Worm (Caenorhabditis elegans) whole organism, late embryonic: ENCODE data around the gene R144.12.

Source experiments
- C08G9.2 ChIP-seq: sonication (generic microtip); optimal IDR thresholded peaks from 2 replicates; lab custom pipeline; 2016; ENCODE audit warnings: mild to moderate bottlenecking, missing genetic modification characterization, moderate library complexity, missing compliant biosample characterization
- C38D4.7 ChIP-seq: fragments of 200-800 bp; sonication (Bioruptor generic); optimal IDR thresholded peaks from 2 replicates; lab custom pipeline; 2018; ENCODE audit warnings: mild to moderate bottlenecking, missing genetic modification characterization, moderate library complexity, missing compliant biosample characterization
- F13H6.1 ChIP-seq: sonication (generic microtip); optimal IDR thresholded peaks from 2 replicates; lab custom pipeline; 2016; ENCODE audit warnings: missing genetic modification characterization, missing compliant biosample characterization
- K09A11.1 ChIP-seq: sonication (generic microtip); optimal IDR thresholded peaks from 2 replicates; lab custom pipeline; 2017; ENCODE audit warnings: antibody characterized with exemption, mild to moderate bottlenecking, missing genetic modification characterization, missing compliant biosample characterization; ENCODE audit not compliant: insufficient read depth
- T23F11.4 ChIP-seq: fragments of 200-800 bp; sonication (Bioruptor generic); optimal IDR thresholded peaks from 2 replicates; lab custom pipeline; 2018; ENCODE audit warnings: mild to moderate bottlenecking, missing genetic modification characterization, missing compliant biosample characterization
- Y22D7AL.16 ChIP-seq: sonication (generic microtip); optimal IDR thresholded peaks from 2 replicates; lab custom pipeline; 2016; ENCODE audit warnings: missing genetic modification characterization, missing compliant biosample characterization
- ahr-1 ChIP-seq: sonication (generic microtip); optimal IDR thresholded peaks from 2 replicates; lab custom pipeline; 2016; ENCODE audit warnings: missing genetic modification characterization, missing compliant biosample characterization
- ama-1 ChIP-seq: fragments of 150-350 bp; optimal IDR thresholded peaks from 2 replicates; lab custom pipeline; 2014
- ceh-14 ChIP-seq: sonication (generic microtip); optimal IDR thresholded peaks from 2 replicates; lab custom pipeline; 2016; ENCODE audit warnings: missing genotype, missing genetic modification characterization, missing compliant biosample characterization
- ceh-18 ChIP-seq: sonication (generic microtip); optimal IDR thresholded peaks from 2 replicates; lab custom pipeline; 2016; ENCODE audit warnings: missing genetic modification characterization, missing compliant biosample characterization
- ceh-19 ChIP-seq: fragments of 200-800 bp; sonication (Bioruptor generic); optimal IDR thresholded peaks from 2 replicates; lab custom pipeline; 2018; ENCODE audit warnings: mild to moderate bottlenecking, missing genetic modification characterization, missing compliant biosample characterization
- ceh-2 ChIP-seq: sonication (generic microtip); optimal IDR thresholded peaks from 2 replicates; lab custom pipeline; 2016; ENCODE audit warnings: missing genotype, missing genetic modification characterization, missing compliant biosample characterization
- ceh-22 ChIP-seq: sonication (generic microtip); optimal IDR thresholded peaks from 2 replicates; lab custom pipeline; 2017; ENCODE audit warnings: missing biosample characterization, missing genetic modification characterization
- ceh-24 ChIP-seq: sonication (generic microtip); optimal IDR thresholded peaks from 2 replicates; lab custom pipeline; 2016; ENCODE audit warnings: mild to moderate bottlenecking, missing genetic modification characterization, missing compliant biosample characterization
- ceh-30 ChIP-seq: fragments of 150-350 bp; optimal IDR thresholded peaks from 2 replicates; lab custom pipeline; 2014; ENCODE audit warnings: missing biosample characterization, missing genetic modification characterization
- ceh-31 ChIP-seq: sonication (generic microtip); optimal IDR thresholded peaks from 2 replicates; lab custom pipeline; 2016; ENCODE audit warnings: missing genetic modification characterization, missing compliant biosample characterization
- ceh-45 ChIP-seq: fragments of 200-800 bp; sonication (Bioruptor generic); IDR thresholded peaks from 2 replicates; pipeline ENCODE4 v1.3.6; 2022; ENCODE audit warnings: missing genetic modification reagents, missing genetic modification characterization, missing compliant biosample characterization
- ceh-48 ChIP-seq: sonication (generic microtip); optimal IDR thresholded peaks from 2 replicates; lab custom pipeline; 2016; ENCODE audit warnings: missing genetic modification characterization, inconsistent platforms, missing compliant biosample characterization
- ceh-6 ChIP-seq: fragments of 200-800 bp; sonication (Bioruptor generic); optimal IDR thresholded peaks from 2 replicates; lab custom pipeline; 2018; ENCODE audit warnings: mild to moderate bottlenecking, missing genetic modification characterization, missing compliant biosample characterization
- dmd-4 ChIP-seq: sonication (generic microtip); optimal IDR thresholded peaks from 2 replicates; lab custom pipeline; 2016; ENCODE audit warnings: borderline replicate concordance, missing genetic modification characterization, missing compliant biosample characterization
- dve-1 ChIP-seq: sonication (generic microtip); optimal IDR thresholded peaks from 2 replicates; lab custom pipeline; 2017; ENCODE audit warnings: antibody characterized with exemption, mild to moderate bottlenecking, missing genetic modification characterization, missing compliant biosample characterization
- elt-4 ChIP-seq: sonication (generic microtip); optimal IDR thresholded peaks from 2 replicates; lab custom pipeline; 2016; ENCODE audit warnings: missing genetic modification characterization, missing compliant biosample characterization
- ets-4 ChIP-seq: sonication (generic microtip); optimal IDR thresholded peaks from 2 replicates; lab custom pipeline; 2016; ENCODE audit warnings: missing genetic modification characterization, missing compliant biosample characterization
- eyg-1 ChIP-seq: sonication (generic microtip); optimal IDR thresholded peaks from 2 replicates; lab custom pipeline; 2016; ENCODE audit warnings: missing genotype, missing genetic modification characterization, missing compliant biosample characterization
- fax-1 ChIP-seq: sonication (generic microtip); optimal IDR thresholded peaks from 2 replicates; lab custom pipeline; 2016; ENCODE audit warnings: missing genotype, missing genetic modification characterization, missing compliant biosample characterization
- fkh-10 ChIP-seq: fragments of 150-350 bp; optimal IDR thresholded peaks from 2 replicates; lab custom pipeline; 2014; ENCODE audit warnings: missing biosample characterization, missing genetic modification reagents, missing genetic modification characterization
- fkh-6 ChIP-seq: sonication (generic microtip); optimal IDR thresholded peaks from 2 replicates; lab custom pipeline; 2016; ENCODE audit warnings: missing genetic modification characterization, missing compliant biosample characterization
- gmeb-2 ChIP-seq: sonication (generic microtip); optimal IDR thresholded peaks from 2 replicates; lab custom pipeline; 2016; ENCODE audit warnings: missing genetic modification characterization, inconsistent platforms, missing compliant biosample characterization
- hlh-15 ChIP-seq: sonication (generic microtip); optimal IDR thresholded peaks from 2 replicates; lab custom pipeline; 2016; ENCODE audit warnings: missing genetic modification characterization, missing compliant biosample characterization
- hlh-6 ChIP-seq: sonication (generic microtip); optimal IDR thresholded peaks from 2 replicates; lab custom pipeline; 2016; ENCODE audit warnings: missing genotype, missing genetic modification characterization, missing compliant biosample characterization
- hlh-8 ChIP-seq: sonication (generic microtip); optimal IDR thresholded peaks from 2 replicates; lab custom pipeline; 2016; ENCODE audit warnings: missing genotype, missing genetic modification characterization, missing compliant biosample characterization
- lim-6 ChIP-seq: sonication (generic microtip); optimal IDR thresholded peaks from 2 replicates; lab custom pipeline; 2016; ENCODE audit warnings: missing genetic modification characterization, missing compliant biosample characterization
- lin-11 ChIP-seq: fragments of 200-800 bp; sonication (Bioruptor generic); optimal IDR thresholded peaks from 2 replicates; lab custom pipeline; 2018; ENCODE audit warnings: mild to moderate bottlenecking, missing genetic modification characterization, missing compliant biosample characterization
- madf-2 ChIP-seq: sonication (generic microtip); optimal IDR thresholded peaks from 2 replicates; lab custom pipeline; 2017; ENCODE audit warnings: missing genetic modification characterization, missing compliant biosample characterization
- mec-3 ChIP-seq: sonication (generic microtip); optimal IDR thresholded peaks from 2 replicates; lab custom pipeline; 2016; ENCODE audit warnings: borderline replicate concordance, missing genetic modification characterization, missing compliant biosample characterization
- nfya-1 ChIP-seq: sonication (generic microtip); optimal IDR thresholded peaks from 2 replicates; lab custom pipeline; 2017; ENCODE audit warnings: missing genetic modification characterization, mild to moderate bottlenecking, missing compliant biosample characterization, antibody characterized with exemption, moderate library complexity
- nhr-11 ChIP-seq: fragments of 150-350 bp; optimal IDR thresholded peaks from 2 replicates; lab custom pipeline; 2014; ENCODE audit warnings: missing biosample characterization, missing genetic modification characterization
- nhr-232 ChIP-seq: sonication (generic microtip); optimal IDR thresholded peaks from 2 replicates; lab custom pipeline; 2016; ENCODE audit warnings: missing genetic modification characterization, missing compliant biosample characterization
- pag-3 ChIP-seq: sonication (generic microtip); optimal IDR thresholded peaks from 2 replicates; lab custom pipeline; 2016; ENCODE audit warnings: missing compliant biosample characterization, missing genetic modification characterization, borderline replicate concordance
- pat-9 ChIP-seq: fragments of 200-800 bp; sonication (Bioruptor generic); optimal IDR thresholded peaks from 2 replicates; lab custom pipeline; 2018; ENCODE audit warnings: mild to moderate bottlenecking, missing genetic modification characterization, moderate library complexity, missing compliant biosample characterization
- pax-1 ChIP-seq: fragments of 150-350 bp; optimal IDR thresholded peaks from 2 replicates; lab custom pipeline; 2014; ENCODE audit warnings: missing biosample characterization, missing genetic modification characterization
- pha-2 ChIP-seq: sonication (generic microtip); optimal IDR thresholded peaks from 2 replicates; lab custom pipeline; 2017; ENCODE audit warnings: mild to moderate bottlenecking, missing genetic modification characterization, missing compliant biosample characterization
- pha-4 ChIP-seq: fragments of 150-350 bp; optimal IDR thresholded peaks from 2 replicates; lab custom pipeline; 2018; ENCODE audit warnings: missing biosample characterization, missing genetic modification reagents, missing genetic modification characterization
- pqm-1 ChIP-seq: sonication (generic microtip); optimal IDR thresholded peaks from 2 replicates; lab custom pipeline; 2016; ENCODE audit warnings: missing genetic modification characterization, missing compliant biosample characterization
- pros-1 ChIP-seq: fragments of 150-350 bp; optimal IDR thresholded peaks from 2 replicates; lab custom pipeline; 2014; ENCODE audit warnings: missing biosample characterization, missing genetic modification reagents, missing genetic modification characterization
- rnt-1 ChIP-seq: sonication (generic microtip); optimal IDR thresholded peaks from 2 replicates; lab custom pipeline; 2016; ENCODE audit warnings: missing genetic modification characterization, missing compliant biosample characterization
- sdc-2 ChIP-seq: sonication (generic microtip); optimal IDR thresholded peaks from 2 replicates; lab custom pipeline; 2016; ENCODE audit warnings: missing genotype, missing genetic modification characterization, missing compliant biosample characterization
- sox-4 ChIP-seq: sonication (generic microtip); optimal IDR thresholded peaks from 2 replicates; lab custom pipeline; 2017; ENCODE audit warnings: mild to moderate bottlenecking, missing genetic modification characterization, inconsistent platforms, missing compliant biosample characterization
- ttx-3 ChIP-seq: sonication (generic microtip); optimal IDR thresholded peaks from 2 replicates; lab custom pipeline; 2016; ENCODE audit warnings: missing genetic modification reagents, missing genetic modification characterization, missing compliant biosample characterization
- unc-42 ChIP-seq: sonication (generic microtip); optimal IDR thresholded peaks from 2 replicates; lab custom pipeline; 2016; ENCODE audit warnings: missing genotype, missing genetic modification characterization, missing compliant biosample characterization
- unc-55 ChIP-seq: sonication (generic microtip); optimal IDR thresholded peaks from 2 replicates; lab custom pipeline; 2017; ENCODE audit warnings: missing biosample characterization, missing genetic modification reagents, missing genetic modification characterization
- unc-86 ChIP-seq: sonication (generic microtip); optimal IDR thresholded peaks from 2 replicates; lab custom pipeline; 2016; ENCODE audit warnings: missing genetic modification characterization, missing compliant biosample characterization
- zip-5 ChIP-seq: sonication (generic microtip); optimal IDR thresholded peaks from 2 replicates; lab custom pipeline; 2016; ENCODE audit warnings: missing genetic modification characterization, missing compliant biosample characterization
- ztf-16 ChIP-seq: sonication (generic microtip); optimal IDR thresholded peaks from 2 replicates; lab custom pipeline; 2017; ENCODE audit warnings: missing genetic modification characterization, missing compliant biosample characterization

Gene R144.12

DNA sequence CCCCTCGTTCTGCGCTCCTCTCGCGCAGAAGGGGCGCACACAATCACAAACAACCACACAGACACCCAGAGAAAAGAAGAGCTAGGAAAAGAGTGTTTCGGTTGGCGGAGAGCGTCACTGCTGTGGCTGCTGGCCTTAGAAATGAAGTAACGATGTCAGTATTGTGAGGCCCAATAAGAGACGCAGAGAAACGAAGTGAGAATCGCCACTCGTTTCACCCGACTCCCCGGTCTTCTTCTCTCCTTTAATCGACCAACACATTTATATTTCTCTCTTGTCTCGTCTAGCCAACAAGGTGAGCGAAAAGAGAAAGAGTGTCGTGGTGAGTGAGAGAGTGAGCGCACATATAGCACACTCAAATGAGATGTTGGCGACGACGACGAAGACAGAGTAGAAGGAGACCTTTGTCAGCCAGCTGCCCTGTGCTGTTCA is 7.2 kb upstream of the R144.12 start:
- TF ChIP-seq ceh-22 (no peak), ahr-1 (no peak), pros-1 (tag; lab: Kevin White, UChicago) (peak; percentile 84), F13H6.1 (tag; lab: Kevin White, UChicago) (peak; percentile 86), C08G9.2 (tag; lab: Kevin White, UChicago) (peak; percentile 48), fax-1 (tag; lab: Kevin White, UChicago) (peak; percentile 39), nhr-11 (tag; lab: Kevin White, UChicago) (no peak), unc-86 (no peak), pat-9 (tag; lab: Kevin White, UChicago) (no peak), hlh-8 (peak; percentile 65), elt-4 (tag; lab: Kevin White, UChicago) (no peak), ceh-19 (GFP tag; lab: Kevin White, UChicago) (peak; percentile 74), gmeb-2 (no peak), lim-6 (peak; percentile 58), ztf-16 (tag; lab: Kevin White, UChicago) (no peak), unc-55 (peak; percentile 96), C38D4.7 (GFP tag; lab: Kevin White, UChicago) (no peak), ttx-3 (tag; lab: Kevin White, UChicago) (no peak), ceh-45 (GFP tag; lab: Robert Waterston, UW) (no peak), T23F11.4 (peak; percentile 51), hlh-6 (tag; lab: Kevin White, UChicago) (peak; percentile 54), pax-1 (tag; lab: Kevin White, UChicago) (peak; percentile 67), ceh-14 (tag; lab: Kevin White, UChicago) (peak; percentile 87), unc-42 (tag; lab: Kevin White, UChicago) (peak; percentile 96), eyg-1 (tag; lab: Kevin White, UChicago) (peak; percentile 40), fkh-6 (tag; lab: Kevin White, UChicago) (no peak), Y22D7AL.16 (tag; lab: Kevin White, UChicago) (no peak), madf-2 (tag; lab: Kevin White, UChicago) (peak; percentile 56), rnt-1 (tag; lab: Kevin White, UChicago) (peak; percentile 90), ceh-24 (no peak), nfya-1 (tag; lab: Kevin White, UChicago) (peak; percentile 96), dve-1 (tag; lab: Kevin White, UChicago) (peak; percentile 38), mec-3 (tag; lab: Kevin White, UChicago) (peak; percentile 38), pha-2 (tag; lab: Kevin White, UChicago) (peak; percentile 70), hlh-15 (no peak), ceh-6 (GFP tag; lab: Kevin White, UChicago) (no peak), lin-11 (tag; lab: Kevin White, UChicago) (no peak), pqm-1 (tag; lab: Kevin White, UChicago) (peak; percentile 23), ceh-18 (tag; lab: Kevin White, UChicago) (peak; percentile 96), ceh-48 (peak; percentile 43), nhr-232 (tag; lab: Kevin White, UChicago) (peak; percentile 42), dmd-4 (tag; lab: Kevin White, UChicago) (peak; percentile 22), K09A11.1 (tag; lab: Kevin White, UChicago) (peak; percentile 28), ceh-31 (tag; lab: Kevin White, UChicago) (peak; percentile 98), zip-5 (tag; lab: Kevin White, UChicago) (no peak), fkh-10 (peak; percentile 35), sox-4 (tag; lab: Kevin White, UChicago) (peak; percentile 32), pag-3 (peak; percentile 51), sdc-2 (tag; lab: Kevin White, UChicago) (peak; percentile 66), pha-4 (tag; lab: Kevin White, UChicago) (no peak), ama-1 (no peak), ets-4 (peak; percentile 84), ceh-2 (tag; lab: Kevin White, UChicago) (peak; percentile 70), ceh-30 (tag; lab: Kevin White, UChicago) (no peak)
